Fruit fly (Drosophila melanogaster): ENCODE results near the gene BicD.

dm6 chr2L:17420419-17420818 lies 52.6 kb downstream of the BicD start:
- no peak for TF ChIP-seq esn (GFP tag; optimal IDR thresholded peaks at IDR 0.05)
- TF ChIP-seq Sox15 (GFP tag; optimal IDR thresholded peaks at IDR 0.05) = no peak
- TF ChIP-seq dsx (GFP tag; optimal IDR thresholded peaks at IDR 0.05; ENCODE audit: poor library complexity, severe bottlenecking) = no peak
- no peak for TF ChIP-seq Sox102F (GFP tag; optimal IDR thresholded peaks at IDR 0.05)
- TF ChIP-seq CG11294 (GFP tag; IDR thresholded peaks at IDR 0.05) = no peak
- no peak for TF ChIP-seq eg (GFP tag; IDR thresholded peaks at IDR 0.05)
- no peak for TF ChIP-seq CG3032 (tag; optimal IDR thresholded peaks at IDR 0.05)
- TF ChIP-seq Blimp-1 (GFP tag; optimal IDR thresholded peaks at IDR 0.05) = no peak
- TF ChIP-seq Ets96B (tag; optimal IDR thresholded peaks at IDR 0.05) = no peak
- TF ChIP-seq Ets21C (GFP tag; optimal IDR thresholded peaks at IDR 0.05) = no peak
- TF ChIP-seq Lpt (GFP tag; optimal IDR thresholded peaks at IDR 0.05) = no peak
- TF ChIP-seq salr (GFP tag; optimal IDR thresholded peaks at IDR 0.05) = no peak
- TF ChIP-seq topi (GFP tag; optimal IDR thresholded peaks at IDR 0.05) = no peak
- TF ChIP-seq dac (GFP tag; optimal IDR thresholded peaks at IDR 0.05) = no peak
